Worm (Caenorhabditis elegans): Measurements from ENCODE around the gene ceh-1.

ceh-1 gene

DNA sequence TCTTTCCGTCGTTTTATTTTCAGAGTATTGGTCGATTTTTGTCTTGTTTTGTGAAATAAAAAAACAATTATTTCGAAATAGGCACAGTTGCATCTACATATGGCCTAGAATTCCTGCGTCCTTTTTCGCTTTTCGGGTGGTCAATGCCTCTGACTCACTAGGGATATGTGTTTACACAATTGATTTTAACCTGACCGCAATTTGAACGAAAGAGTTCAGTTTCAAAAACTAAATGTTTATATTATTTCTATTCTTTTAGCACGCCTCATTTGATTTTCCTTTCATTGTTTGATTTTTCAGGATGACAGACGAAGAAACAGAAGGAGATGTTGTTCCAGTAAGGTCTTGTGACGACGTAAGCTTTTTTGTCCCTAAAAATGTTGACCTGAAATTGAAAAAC lies 13.8 kb upstream of the ceh-1 start, which contains the start of gene mfsd-12:
mfsd-12 (plus strand) TSS at position 301 of the 400 bp plus-strand sequence.
- no peak for TF ChIP-seq efl-1 (optimal IDR thresholded peaks at IDR 0.05)
- peak in 1 of 2 experiments; percentile 42 for TF ChIP-seq efl-1 (GFP tag; optimal IDR thresholded peaks at IDR 0.05 in 1 of 2)
- no peak for TF ChIP-seq lin-39 (tag; optimal IDR thresholded peaks at IDR 0.05)
- TF ChIP-seq dsc-1 (tag; optimal IDR thresholded peaks at IDR 0.05), result no peak
- peak; percentile 2 for TF ChIP-seq blmp-1 (tag; optimal IDR thresholded peaks at IDR 0.05)
- TF ChIP-seq skn-1 (tag; optimal IDR thresholded peaks at IDR 0.05), result peak; percentile 22

DNA sequence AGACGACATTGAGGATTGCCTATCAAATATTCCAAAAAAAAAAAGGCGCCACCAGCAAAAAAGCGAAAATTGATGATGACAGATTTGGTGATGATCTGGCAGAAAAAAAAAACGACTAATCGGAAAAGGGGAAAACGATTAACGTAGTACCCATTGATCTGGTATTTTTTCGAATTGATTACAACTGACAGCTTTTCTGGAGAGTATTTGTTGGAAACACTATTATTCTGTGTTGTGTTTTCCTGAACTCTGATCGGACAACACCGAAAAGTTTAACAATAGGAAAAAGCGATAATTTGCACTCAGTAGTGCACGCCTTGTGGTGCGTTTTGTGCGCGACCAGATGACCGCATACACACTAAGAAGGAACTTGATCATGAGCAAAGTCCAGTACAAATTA lies 10.7 kb upstream of the ceh-1 start:
- TF ChIP-seq ztf-11 (tag; optimal IDR thresholded peaks at IDR 0.05) (no peak), isw-1 (GFP tag; IDR thresholded peaks at IDR 0.05) (no peak), nhr-19 (GFP tag; conservative IDR thresholded peaks at IDR 0.05) (no peak), pqm-1 (tag; optimal IDR thresholded peaks at IDR 0.05) (no peak), hlh-17 (GFP tag; optimal IDR thresholded peaks at IDR 0.05; ENCODE audit: borderline replicate concordance) (no peak), skn-1 (tag; optimal IDR thresholded peaks at IDR 0.05) (no peak), aly-2 (tag; optimal IDR thresholded peaks at IDR 0.05) (no peak), fkh-8 (tag; optimal IDR thresholded peaks at IDR 0.05) (peak; percentile 13), lin-39 (tag; optimal IDR thresholded peaks at IDR 0.05) (no peak), mdl-1 (tag; optimal IDR thresholded peaks at IDR 0.05) (no peak), lin-35 (GFP tag; optimal IDR thresholded peaks at IDR 0.05) (no peak), efl-1 (optimal IDR thresholded peaks at IDR 0.05) (no peak), efl-1 (GFP tag; optimal IDR thresholded peaks at IDR 0.05 in 1 of 2) (peak in 1 of 2 experiments; percentile 73), mep-1 (tag; optimal IDR thresholded peaks at IDR 0.05) (no peak), ama-1 (optimal IDR thresholded peaks at IDR 0.05) (no peak), fkh-10 (GFP tag; optimal IDR thresholded peaks at IDR 0.05) (no peak), ceh-82 (tag; optimal IDR thresholded peaks at IDR 0.05) (no peak), nhr-47 (tag; optimal IDR thresholded peaks at IDR 0.05) (no peak), vab-15 (tag; optimal IDR thresholded peaks at IDR 0.05) (no peak), blmp-1 (tag; optimal IDR thresholded peaks at IDR 0.05) (peak; percentile 45), nhr-76 (tag; optimal IDR thresholded peaks at IDR 0.05) (no peak), mef-2 (tag; optimal IDR thresholded peaks at IDR 0.05) (no peak), nhr-84 (tag; optimal IDR thresholded peaks at IDR 0.05) (no peak), xbp-1 (tag; optimal IDR thresholded peaks at IDR 0.05) (no peak), Y116A8C.19 (tag; optimal IDR thresholded peaks at IDR 0.05; ENCODE audit: borderline replicate concordance) (no peak)

ce11 chrX:4662964-4663684 lies 9.2 kb upstream of the ceh-1 start:
- no peak for TF ChIP-seq nhr-237 (tag; optimal IDR thresholded peaks at IDR 0.05)
- TF ChIP-seq hlh-4 (tag; optimal IDR thresholded peaks at IDR 0.05), result no peak
- TF ChIP-seq lin-15B (tag; optimal IDR thresholded peaks at IDR 0.05), result no peak
- TF ChIP-seq unc-62 (GFP tag; optimal IDR thresholded peaks at IDR 0.05), result no peak
- TF ChIP-seq efl-1 (optimal IDR thresholded peaks at IDR 0.05), result peak in 1 of 2 experiments; percentile 10
- peak in 1 of 2 experiments; percentile 55 for TF ChIP-seq efl-1 (GFP tag; optimal IDR thresholded peaks at IDR 0.05 in 1 of 2)
- TF ChIP-seq elt-3 (tag; optimal IDR thresholded peaks at IDR 0.05), result peak in 5 of 6 experiments; percentile 55 to 81 (median 61)
- no peak for TF ChIP-seq hlh-17 (GFP tag; optimal IDR thresholded peaks at IDR 0.05; ENCODE audit: borderline replicate concordance)
- TF ChIP-seq zip-4 (GFP tag; optimal IDR thresholded peaks at IDR 0.05), result no peak
- TF ChIP-seq nhr-71 (tag; optimal IDR thresholded peaks at IDR 0.05), result peak; percentile 10
- peak; percentile 77 for TF ChIP-seq nhr-85 (tag)
- no peak for TF ChIP-seq ces-1 (GFP tag; optimal IDR thresholded peaks at IDR 0.05)
- peak; percentile 25 for TF ChIP-seq nhr-20 (tag; optimal IDR thresholded peaks at IDR 0.05)
- no peak for TF ChIP-seq Y116A8C.19 (tag; optimal IDR thresholded peaks at IDR 0.05; ENCODE audit: borderline replicate concordance)
- TF ChIP-seq skn-1 (tag; optimal IDR thresholded peaks at IDR 0.05), result no peak
- no peak for TF ChIP-seq unc-98 (GFP tag; IDR thresholded peaks at IDR 0.05)
- TF ChIP-seq unc-30 (tag; optimal IDR thresholded peaks at IDR 0.05), result no peak
- TF ChIP-seq fkh-10 (GFP tag; optimal IDR thresholded peaks at IDR 0.05), result no peak
- TF ChIP-seq nhr-28 (tag; optimal IDR thresholded peaks at IDR 0.05), result no peak
- no peak for TF ChIP-seq pag-3 (tag; optimal IDR thresholded peaks at IDR 0.05; ENCODE audit: borderline replicate concordance, insufficient read depth)
- no peak for TF ChIP-seq C34B4.2 (tag; optimal IDR thresholded peaks at IDR 0.05)
- peak; percentile 7 for TF ChIP-seq blmp-1 (tag; optimal IDR thresholded peaks at IDR 0.05)
- peak; percentile 6 for TF ChIP-seq lin-14 (GFP tag; optimal IDR thresholded peaks at IDR 0.05)
- TF ChIP-seq lir-3 (tag; optimal IDR thresholded peaks at IDR 0.05; ENCODE audit: poor library complexity), result no peak

All from whole organism, L1 larva.